Fruit fly (Drosophila melanogaster) whole organism, embryonic: ENCODE data around the gene CG8349.

Experiments used
- B-H2 ChIP-seq: fragments of 200-800 bp; sonication (Bioruptor generic); optimal IDR thresholded peaks from 2 replicates; lab custom pipeline; 2018; ENCODE audit warnings: missing biosample characterization, mild to moderate bottlenecking, missing genetic modification characterization
- Blimp-1 ChIP-seq: fragments of 200-800 bp; sonication (Bioruptor generic); optimal IDR thresholded peaks from 3 replicates; lab custom pipeline; 2018; ENCODE audit warnings: missing biosample characterization, missing genetic modification characterization, mild to moderate bottlenecking, moderate library complexity, missing genetic modification reagents
- CG10209 ChIP-seq: fragments of 200-800 bp; sonication (Bioruptor generic); optimal IDR thresholded peaks from 3 replicates; lab custom pipeline; 2017; ENCODE audit warnings: missing biosample characterization, mild to moderate bottlenecking, missing genetic modification characterization, missing genetic modification reagents
- CG10366 ChIP-seq: fragments of 200-800 bp; sonication (Bioruptor generic); IDR thresholded peaks from 2 replicates; pipeline ENCODE4 v1.3.6; 2022; ENCODE audit warnings: missing biosample characterization, missing genetic modification characterization
- CG15479 ChIP-seq: fragments of 200-800 bp; sonication (Bioruptor generic); optimal IDR thresholded peaks from 3 replicates; lab custom pipeline; 2019; ENCODE audit warnings: missing biosample characterization, mild to moderate bottlenecking, missing genetic modification characterization, moderate library complexity
- CG16779 ChIP-seq: fragments of 200-800 bp; sonication (Bioruptor generic); IDR thresholded peaks from 2 replicates; pipeline ENCODE4 v1.3.6; 2022; ENCODE audit warnings: missing biosample characterization, missing genetic modification characterization
- CG17385 ChIP-seq: fragments of 200-800 bp; sonication (Bioruptor generic); optimal IDR thresholded peaks from 3 replicates; lab custom pipeline; 2018; ENCODE audit warnings: missing biosample characterization, mild to moderate bottlenecking, missing genetic modification characterization
- CG17568 ChIP-seq: fragments of 200-800 bp; sonication (Bioruptor generic); optimal IDR thresholded peaks from 2 replicates; lab custom pipeline; 2018; ENCODE audit warnings: missing biosample characterization, mild to moderate bottlenecking, missing genetic modification characterization, moderate library complexity
- CG17802 ChIP-seq: fragments of 200-800 bp; sonication (Bioruptor generic); optimal IDR thresholded peaks from 2 replicates; lab custom pipeline; 2018; ENCODE audit warnings: missing biosample characterization, mild to moderate bottlenecking, missing genetic modification characterization, moderate library complexity
- CG2120 ChIP-seq: fragments of 200-800 bp; sonication (Bioruptor generic); optimal IDR thresholded peaks from 3 replicates; lab custom pipeline; 2016; ENCODE audit warnings: missing biosample characterization, missing genetic modification characterization
- CG32532 ChIP-seq: fragments of 200-800 bp; sonication (Bioruptor generic); IDR thresholded peaks from 2 replicates; pipeline ENCODE4 v1.3.6; 2022; ENCODE audit warnings: missing biosample characterization, missing genetic modification characterization
- CG3847 ChIP-seq: fragments of 200-800 bp; sonication (Bioruptor generic); IDR thresholded peaks from 2 replicates; pipeline ENCODE4 v1.3.6; 2022; ENCODE audit warnings: missing biosample characterization, missing genetic modification characterization
- CG9437 ChIP-seq: fragments of 200-800 bp; sonication (Bioruptor generic); optimal IDR thresholded peaks from 2 replicates; lab custom pipeline; 2018; ENCODE audit warnings: missing biosample characterization, mild to moderate bottlenecking, missing genetic modification characterization
- Chrac-16 ChIP-seq: fragments of 200-800 bp; sonication (Bioruptor generic); optimal IDR thresholded peaks from 3 replicates; lab custom pipeline; 2016; ENCODE audit warnings: missing biosample characterization, missing genetic modification characterization
- Dbx ChIP-seq: fragments of 200-800 bp; sonication (Bioruptor generic); IDR thresholded peaks from 3 replicates; pipeline ENCODE4 v1.3.6; 2022; ENCODE audit warnings: missing biosample characterization, missing genetic modification characterization
- Deaf1 ChIP-seq: fragments of 200-800 bp; optimal IDR thresholded peaks from 3 replicates; lab custom pipeline; 2019; ENCODE audit warnings: missing biosample characterization, mild to moderate bottlenecking, missing genetic modification characterization, moderate library complexity
- Dek ChIP-seq: fragments of 200-800 bp; sonication (Bioruptor generic); optimal IDR thresholded peaks from 3 replicates; lab custom pipeline; 2019; ENCODE audit warnings: missing biosample characterization, mild to moderate bottlenecking, missing genetic modification characterization, moderate library complexity
- Dfd ChIP-seq, 2 experiments: fragments of >200 bp; optimal IDR thresholded peaks; 2 replicates each; lab custom pipeline; 2017; ENCODE audit warnings: missing biosample characterization in 2 of 2, missing genetic modification characterization in 2 of 2
- Dip3 ChIP-seq: fragments of 200-800 bp; sonication (Bioruptor generic); optimal IDR thresholded peaks from 3 replicates; lab custom pipeline; 2016; ENCODE audit warnings: missing biosample characterization, missing genetic modification characterization
- Dref ChIP-seq: fragments of 200-800 bp; sonication (Bioruptor generic); IDR thresholded peaks from 2 replicates; pipeline ENCODE4 v1.3.6; 2022; ENCODE audit warnings: missing biosample characterization, missing genetic modification characterization
- E2f1 ChIP-seq: fragments of 200-800 bp; sonication (Bioruptor generic); IDR thresholded peaks from 2 replicates; pipeline ENCODE4 v1.3.6; 2022; ENCODE audit warnings: missing biosample characterization, missing genetic modification characterization
- E2f2 ChIP-seq: fragments of 200-800 bp; sonication (Bioruptor generic); IDR thresholded peaks from 2 replicates; pipeline ENCODE4 v1.3.6; 2022; ENCODE audit warnings: missing biosample characterization, missing genetic modification characterization
- Hsf ChIP-seq: fragments of 200-800 bp; sonication (Bioruptor generic); optimal IDR thresholded peaks from 3 replicates; lab custom pipeline; 2016; ENCODE audit warnings: missing biosample characterization, missing genetic modification characterization
- NC2α ChIP-seq: fragments of 200-800 bp; sonication (Bioruptor generic); optimal IDR thresholded peaks from 2 replicates; lab custom pipeline; 2016; ENCODE audit warnings: missing biosample characterization, missing genetic modification characterization
- Oli ChIP-seq: fragments of 200-800 bp; sonication (Bioruptor generic); optimal IDR thresholded peaks from 2 replicates; lab custom pipeline; 2018; ENCODE audit warnings: missing biosample characterization, mild to moderate bottlenecking, missing genetic modification characterization, moderate library complexity
- Pdp1 ChIP-seq, 2 experiments: fragments of 200-800 bp; sonication (Bioruptor generic); optimal IDR thresholded peaks; 3 replicates each; lab custom pipeline; 2016; ENCODE audit warnings: missing biosample characterization in 2 of 2, missing genetic modification characterization in 2 of 2, mild to moderate bottlenecking in 1 of 2, moderate library complexity in 1 of 2
- Rfx ChIP-seq: fragments of 200-800 bp; sonication (Bioruptor generic); IDR thresholded peaks from 2 replicates; pipeline ENCODE4 v1.3.6; 2022; ENCODE audit warnings: missing biosample characterization, missing genetic modification characterization
- Scr ChIP-seq: fragments of 200-800 bp; sonication (Bioruptor generic); IDR thresholded peaks from 2 replicates; pipeline ENCODE4 v1.3.6; 2022; ENCODE audit warnings: missing biosample characterization, missing genetic modification characterization; ENCODE audit not compliant: partially characterized antibody
- Six4 ChIP-seq: fragments of 200-800 bp; sonication (Bioruptor generic); optimal IDR thresholded peaks from 2 replicates; lab custom pipeline; 2016; ENCODE audit warnings: missing biosample characterization, missing genetic modification characterization
- cad ChIP-seq: fragments of >200 bp; optimal IDR thresholded peaks from 2 replicates; lab custom pipeline; 2017; ENCODE audit warnings: missing biosample characterization, missing genetic modification characterization
- chinmo ChIP-seq: fragments of 200-800 bp; sonication (Bioruptor generic); IDR thresholded peaks from 4 replicates; pipeline ENCODE4 v1.3.6; 2022; ENCODE audit warnings: missing biosample characterization, missing genetic modification characterization; ENCODE audit not compliant: partially characterized antibody
- ci ChIP-seq: fragments of 200-800 bp; sonication (Bioruptor generic); IDR thresholded peaks from 3 replicates; pipeline ENCODE4 v1.3.6; 2022; ENCODE audit warnings: missing biosample characterization, missing genetic modification characterization
- dmrt11E ChIP-seq: fragments of 200-800 bp; sonication (Bioruptor generic); optimal IDR thresholded peaks from 3 replicates; lab custom pipeline; 2018; ENCODE audit warnings: missing biosample characterization, mild to moderate bottlenecking, missing genetic modification characterization, moderate library complexity
- gce ChIP-seq: fragments of 200-800 bp; sonication (Bioruptor generic); IDR thresholded peaks from 3 replicates; pipeline ENCODE4 v1.3.6; 2022; ENCODE audit warnings: missing biosample characterization, missing genetic modification characterization
- gt ChIP-seq: fragments of 200-800 bp; sonication (Bioruptor generic); IDR thresholded peaks from 2 replicates; pipeline ENCODE4 v1.3.6; 2022; ENCODE audit warnings: missing biosample characterization, missing genetic modification characterization
- jing ChIP-seq: fragments of 200-800 bp; sonication (Bioruptor generic); optimal IDR thresholded peaks from 2 replicates; lab custom pipeline; 2018; ENCODE audit warnings: missing biosample characterization, mild to moderate bottlenecking, missing genetic modification characterization
- kni ChIP-seq: fragments of 200-800 bp; sonication (Bioruptor generic); optimal IDR thresholded peaks from 3 replicates; lab custom pipeline; 2017; ENCODE audit warnings: mild to moderate bottlenecking, missing biosample characterization, missing genetic modification reagents, missing genetic modification characterization
- maf-S ChIP-seq: fragments of 200-800 bp; sonication (Bioruptor generic); optimal IDR thresholded peaks from 2 replicates; lab custom pipeline; 2016; ENCODE audit warnings: missing biosample characterization, missing genetic modification characterization
- nau ChIP-seq: fragments of 200-800 bp; sonication (Bioruptor generic); optimal IDR thresholded peaks from 3 replicates; lab custom pipeline; 2017; ENCODE audit warnings: missing biosample characterization, mild to moderate bottlenecking, missing genetic modification characterization, missing genetic modification reagents
- nmo ChIP-seq: fragments of 200-800 bp; sonication (Bioruptor generic); optimal IDR thresholded peaks from 2 replicates; lab custom pipeline; 2018; ENCODE audit warnings: missing biosample characterization, mild to moderate bottlenecking, missing genetic modification characterization, moderate library complexity
- oc ChIP-seq: fragments of 200-800 bp; sonication (Bioruptor generic); optimal IDR thresholded peaks from 2 replicates; lab custom pipeline; 2018; ENCODE audit warnings: missing biosample characterization, mild to moderate bottlenecking, missing genetic modification characterization, moderate library complexity
- row ChIP-seq: fragments of 200-800 bp; sonication (Bioruptor generic); IDR thresholded peaks from 3 replicates; pipeline ENCODE4 v1.3.6; 2022; ENCODE audit warnings: missing biosample characterization, missing genetic modification characterization
- seq ChIP-seq: fragments of 200-800 bp; sonication (Bioruptor generic); IDR thresholded peaks from 2 replicates; pipeline ENCODE4 v1.3.6; 2022; ENCODE audit warnings: missing biosample characterization, missing genetic modification characterization
- sna ChIP-seq: fragments of 200-800 bp; sonication (Bioruptor generic); IDR thresholded peaks from 2 replicates; pipeline ENCODE4 v1.3.6; 2022; ENCODE audit warnings: missing biosample characterization, missing genetic modification characterization; ENCODE audit not compliant: partially characterized antibody
- so ChIP-seq: fragments of 200-800 bp; sonication (Bioruptor generic); IDR thresholded peaks from 3 replicates; pipeline ENCODE4 v1.3.6; 2022; ENCODE audit warnings: missing biosample characterization, missing genetic modification characterization
- sqz ChIP-seq: fragments of 200-800 bp; sonication (Bioruptor generic); optimal IDR thresholded peaks from 3 replicates; lab custom pipeline; 2018; ENCODE audit warnings: missing biosample characterization, mild to moderate bottlenecking, missing genetic modification characterization
- zen2 ChIP-seq: fragments of 200-800 bp; sonication (Bioruptor generic); IDR thresholded peaks from 3 replicates; pipeline ENCODE4 v1.3.6; 2022; ENCODE audit warnings: missing biosample characterization, missing genetic modification characterization; ENCODE audit not compliant: partially characterized antibody
- zfh2 ChIP-seq: fragments of 200-800 bp; sonication (Bioruptor generic); optimal IDR thresholded peaks from 2 replicates; lab custom pipeline; 2016; ENCODE audit warnings: missing biosample characterization, missing genetic modification characterization

The CG8349 gene

dm6 chr2L:8257401-8258266, 41.9 kb downstream of the CG8349 start, which contains the start of gene CG8086 (continued):
- peak; percentile 0 for TF ChIP-seq B-H2
- peak; percentile 60; the same call in 2 of the 4 replicates for TF ChIP-seq chinmo (GFP tag; lab: Robert Waterston, UW)
- no peak for TF ChIP-seq CG17802 (tag; lab: Kevin White, UChicago)
- no peak for TF ChIP-seq E2f1 (GFP tag; lab: Robert Waterston, UW)
- TF ChIP-seq Deaf1 (tag; lab: Kevin White, UChicago), result peak; percentile 5
- TF ChIP-seq E2f2, result no peak
- no peak for TF ChIP-seq Six4
- TF ChIP-seq nmo (GFP tag; lab: Kevin White, UChicago), result no peak
- TF ChIP-seq Blimp-1 (GFP tag; lab: Kevin White, UChicago), result no peak
- TF ChIP-seq kni, result no peak
- peak; percentile 11; the same call in 1 of the 2 replicates for TF ChIP-seq Rfx (GFP tag; lab: Robert Waterston, UW)
- no peak for TF ChIP-seq cad (GFP tag; lab: Kevin White, UChicago)
- no peak for TF ChIP-seq sna
- TF ChIP-seq maf-S (GFP tag; lab: Kevin White, UChicago), result no peak
- no peak for TF ChIP-seq Dbx (GFP tag; lab: Robert Waterston, UW)
- TF ChIP-seq Pdp1 (GFP tag; optimal IDR thresholded peaks at IDR 0.05; lab: Kevin White, UChicago), result peak in 1 of 2 experiments; percentile 92
- TF ChIP-seq CG9437 (GFP tag; lab: Kevin White, UChicago), result peak; percentile 99
- 0 out of 2 replicates have a peak, but pooled peaks have one; percentile 11 for TF ChIP-seq CG32532 (GFP tag; lab: Robert Waterston, UW)
- TF ChIP-seq, all 482 proteins: peak for 14

- peak; percentile 22 for TF ChIP-seq sqz (GFP tag; lab: Kevin White, UChicago)
- no peak for TF ChIP-seq NC2α
- peak; percentile 53 for TF ChIP-seq CG17385 (GFP tag; lab: Kevin White, UChicago)
- peak; percentile 36; the same call in 1 of the 2 replicates for TF ChIP-seq Rfx (GFP tag; lab: Robert Waterston, UW)
- no peak for TF ChIP-seq Hsf (GFP tag; lab: Kevin White, UChicago)
- TF ChIP-seq Dek (tag; lab: Kevin White, UChicago), result peak; percentile 55
- no peak for TF ChIP-seq gce (GFP tag; lab: Robert Waterston, UW)
- TF ChIP-seq oc, result peak; percentile 9
- TF ChIP-seq CG15479 (GFP tag; lab: Kevin White, UChicago), result no peak
- 0 out of 3 replicates have a peak, but pooled peaks have one; percentile 7 for TF ChIP-seq ci
- TF ChIP-seq CG10209 (GFP tag; lab: Kevin White, UChicago), result peak; percentile 38
- TF ChIP-seq CG17568 (GFP tag; lab: Kevin White, UChicago), result no peak
- no peak for TF ChIP-seq Dip3 (GFP tag; lab: Kevin White, UChicago)
- no peak for TF ChIP-seq zfh2 (GFP tag; lab: Kevin White, UChicago)
- TF ChIP-seq CG10366 (GFP tag; lab: Robert Waterston, UW), result peak; percentile 38
- peak; percentile 63 for TF ChIP-seq nau (GFP tag; lab: Kevin White, UChicago)
- TF ChIP-seq dmrt11E, result no peak
- no peak for TF ChIP-seq zen2 (GFP tag; lab: Robert Waterston, UW)
- TF ChIP-seq Dref (GFP tag; lab: Robert Waterston, UW), result no peak
- TF ChIP-seq CG16779, result no peak
- no peak for TF ChIP-seq Chrac-16 (GFP tag; lab: Kevin White, UChicago)
- TF ChIP-seq Scr (GFP tag; lab: Robert Waterston, UW), result no peak
- TF ChIP-seq seq, result peak; percentile 66
- peak; percentile 70 for TF ChIP-seq Oli
- peak; percentile 31 for TF ChIP-seq jing
- no peak for TF ChIP-seq Dfd (GFP tag; optimal IDR thresholded peaks at IDR 0.05; lab: Kevin White, UChicago)
- TF ChIP-seq gt (GFP tag; lab: Robert Waterston, UW), result no peak
- no peak for TF ChIP-seq CG2120 (GFP tag; lab: Kevin White, UChicago)
- peak; percentile 77; the same call in 2 of the 3 replicates for TF ChIP-seq so (GFP tag; lab: Robert Waterston, UW)
- peak; percentile 73 for TF ChIP-seq row (GFP tag; lab: Robert Waterston, UW)
- peak; percentile 37; the same call in 1 of the 2 replicates for TF ChIP-seq CG3847 (GFP tag; lab: Robert Waterston, UW)
Observed at dm6 chr2L:8266145-8266544, 50.4 kb downstream of the CG8349 start.
